Worm (Caenorhabditis elegans) whole organism, L3 larva: ENCODE data around the gene fbxb-91.

Source experiments
- R02D3.7 ChIP-seq: fragments of 150-350 bp; optimal IDR thresholded peaks from 2 replicates; lab custom pipeline; 2014; ENCODE audit warnings: missing biosample characterization, missing genetic modification characterization
- ZK546.5 ChIP-seq: sonication (generic microtip); optimal IDR thresholded peaks from 2 replicates; lab custom pipeline; 2017; ENCODE audit warnings: missing biosample characterization, missing genetic modification characterization
- aly-2 ChIP-seq: fragments of 150-350 bp; optimal IDR thresholded peaks from 2 replicates; lab custom pipeline; 2014; ENCODE audit warnings: missing biosample characterization, missing genetic modification characterization
- ama-1 ChIP-seq: fragments of 150-350 bp; optimal IDR thresholded peaks from 2 replicates; lab custom pipeline; 2018
- ceh-28 ChIP-seq: fragments of 150-350 bp; optimal IDR thresholded peaks from 2 replicates; lab custom pipeline; 2014; ENCODE audit warnings: missing biosample characterization, missing genetic modification reagents, missing genetic modification characterization
- ceh-82 ChIP-seq: fragments of 150-350 bp; optimal IDR thresholded peaks from 2 replicates; lab custom pipeline; 2014; ENCODE audit warnings: missing biosample characterization, missing genetic modification characterization
- ceh-9 ChIP-seq: sonication (generic microtip); optimal IDR thresholded peaks from 2 replicates; lab custom pipeline; 2018; ENCODE audit warnings: missing biosample characterization, missing genetic modification characterization
- elt-3 ChIP-seq, 3 experiments: fragments of 150-350 bp in 1 of 3; sonication (generic microtip) in 2 of 3; optimal IDR thresholded peaks; 2 replicates in 2 of 3; 4 replicates in 1 of 3; lab custom pipeline; 2014 to 2017; ENCODE audit warnings: missing biosample characterization in 3 of 3, missing genetic modification characterization in 3 of 3
- eor-1 ChIP-seq, 2 experiments: fragments of 150-350 bp; optimal IDR thresholded peaks; 2 replicates each; lab custom pipeline; 2014 to 2018; ENCODE audit warnings: missing biosample characterization in 2 of 2, missing genetic modification characterization in 2 of 2
- fkh-10 ChIP-seq: sonication (generic microtip); optimal IDR thresholded peaks from 2 replicates; lab custom pipeline; 2017; ENCODE audit warnings: missing biosample characterization, missing genetic modification reagents, missing genetic modification characterization
- fos-1 ChIP-seq: fragments of 150-350 bp; optimal IDR thresholded peaks from 2 replicates; lab custom pipeline; 2014; ENCODE audit warnings: missing biosample characterization, missing genetic modification characterization
- hmg-11 ChIP-seq: sonication (generic microtip); optimal IDR thresholded peaks from 2 replicates; lab custom pipeline; 2016; ENCODE audit warnings: missing genetic modification characterization, missing compliant biosample characterization
- lsy-12 ChIP-seq: sonication (generic microtip); optimal IDR thresholded peaks from 2 replicates; lab custom pipeline; 2016; ENCODE audit warnings: mild to moderate bottlenecking, missing genetic modification characterization, missing compliant biosample characterization
- mdl-1 ChIP-seq: fragments of 150-350 bp; optimal IDR thresholded peaks from 2 replicates; lab custom pipeline; 2014; ENCODE audit warnings: missing biosample characterization, missing genetic modification characterization
- mml-1 ChIP-seq: fragments of 150-350 bp; sonication (generic microtip); optimal IDR thresholded peaks from 3 replicates; lab custom pipeline; 2014; ENCODE audit warnings: missing biosample characterization, missing genetic modification characterization
- nfya-1 ChIP-seq: sonication (generic microtip); optimal IDR thresholded peaks from 2 replicates; lab custom pipeline; 2017; ENCODE audit warnings: missing genetic modification characterization, mild to moderate bottlenecking, missing compliant biosample characterization, antibody characterized with exemption, moderate library complexity; ENCODE audit not compliant: insufficient read depth
- nhr-11 ChIP-seq: fragments of 150-350 bp; optimal IDR thresholded peaks from 2 replicates; lab custom pipeline; 2014; ENCODE audit warnings: missing biosample characterization, missing genetic modification characterization
- nhr-12 ChIP-seq: fragments of 150-350 bp; optimal IDR thresholded peaks from 2 replicates; lab custom pipeline; 2014; ENCODE audit warnings: missing biosample characterization, missing genetic modification characterization
- nhr-23 ChIP-seq: fragments of 150-350 bp; optimal IDR thresholded peaks from 2 replicates; lab custom pipeline; 2014; ENCODE audit warnings: missing biosample characterization, missing genetic modification reagents, missing genetic modification characterization
- nhr-237 ChIP-seq: fragments of 150-350 bp; optimal IDR thresholded peaks from 2 replicates; lab custom pipeline; 2014; ENCODE audit warnings: missing biosample characterization, missing genetic modification characterization
- nhr-43 ChIP-seq: sonication (generic microtip); optimal IDR thresholded peaks from 2 replicates; lab custom pipeline; 2016; ENCODE audit warnings: mild to moderate bottlenecking, missing genetic modification characterization, missing compliant biosample characterization; ENCODE audit not compliant: poor library complexity, severe bottlenecking
- nhr-67 ChIP-seq: fragments of 150-350 bp; optimal IDR thresholded peaks from 2 replicates; lab custom pipeline; 2014; ENCODE audit warnings: missing biosample characterization, missing genetic modification characterization
- nhr-76 ChIP-seq: fragments of 150-350 bp; sonication (generic microtip); optimal IDR thresholded peaks from 5 replicates; lab custom pipeline; 2014; ENCODE audit warnings: missing biosample characterization, missing genetic modification characterization
- nhr-77 ChIP-seq: fragments of 150-350 bp; optimal IDR thresholded peaks from 2 replicates; lab custom pipeline; 2014; ENCODE audit warnings: missing biosample characterization, missing genetic modification characterization
- pha-4 ChIP-seq: fragments of 150-350 bp; optimal IDR thresholded peaks from 2 replicates; lab custom pipeline; 2014; ENCODE audit warnings: missing biosample characterization, missing genetic modification reagents, missing genetic modification characterization
- pqm-1 ChIP-seq: fragments of 150-350 bp; optimal IDR thresholded peaks from 2 replicates; lab custom pipeline; 2017; ENCODE audit warnings: missing biosample characterization, missing genetic modification characterization, inconsistent platforms
- sea-2 ChIP-seq: fragments of 150-350 bp; sonication (generic microtip); optimal IDR thresholded peaks from 4 replicates; lab custom pipeline; 2014; ENCODE audit warnings: missing biosample characterization, missing genetic modification reagents, missing genetic modification characterization
- snpc-4 ChIP-seq: fragments of 150-350 bp; optimal IDR thresholded peaks from 2 replicates; lab custom pipeline; 2014; ENCODE audit warnings: missing biosample characterization, missing genetic modification characterization
- tbx-2 ChIP-seq: sonication (generic microtip); optimal IDR thresholded peaks from 2 replicates; lab custom pipeline; 2016; ENCODE audit warnings: mild to moderate bottlenecking, missing genetic modification characterization, missing compliant biosample characterization
- unc-62 ChIP-seq: fragments of 150-350 bp; sonication (generic microtip); optimal IDR thresholded peaks from 4 replicates; lab custom pipeline; 2014; ENCODE audit warnings: missing biosample characterization, missing genetic modification reagents, missing genetic modification characterization
- ztf-11 ChIP-seq: fragments of 150-350 bp; optimal IDR thresholded peaks from 2 replicates; lab custom pipeline; 2014; ENCODE audit warnings: missing biosample characterization, missing genetic modification characterization
- ztf-4 ChIP-seq: fragments of 150-350 bp; optimal IDR thresholded peaks from 2 replicates; lab custom pipeline; 2014; ENCODE audit warnings: missing biosample characterization, missing genetic modification characterization

fbxb-91 gene

DNA sequence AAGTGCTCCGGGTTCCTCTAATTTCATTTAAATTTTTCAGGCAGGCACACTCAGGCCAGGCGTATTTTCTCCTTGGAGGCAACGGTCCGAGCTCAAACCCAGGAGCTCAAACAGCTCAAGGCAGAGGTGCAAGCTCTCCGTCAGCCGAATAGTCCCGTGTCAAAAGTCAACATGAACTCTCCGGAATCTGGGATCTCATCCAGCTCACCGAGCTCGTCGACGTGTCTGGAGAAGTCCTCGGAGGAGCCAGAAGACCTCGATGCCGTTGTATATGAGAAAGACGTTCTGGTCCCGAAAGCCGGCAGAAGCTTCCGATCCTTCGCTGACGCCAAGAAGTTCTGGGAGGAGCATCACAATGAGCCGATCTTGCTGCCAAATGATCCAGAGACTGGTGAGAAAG lies 35.2 kb upstream of the fbxb-91 start:
- TF ChIP-seq nhr-67, result no peak
- no peak for TF ChIP-seq pqm-1 (tag; lab: Kevin White, UChicago)
- no peak for TF ChIP-seq ceh-9 (tag; lab: Kevin White, UChicago)
- no peak for TF ChIP-seq nhr-23
- no peak for TF ChIP-seq nhr-12 (tag; lab: Kevin White, UChicago)
- TF ChIP-seq nhr-237, result no peak

DNA sequence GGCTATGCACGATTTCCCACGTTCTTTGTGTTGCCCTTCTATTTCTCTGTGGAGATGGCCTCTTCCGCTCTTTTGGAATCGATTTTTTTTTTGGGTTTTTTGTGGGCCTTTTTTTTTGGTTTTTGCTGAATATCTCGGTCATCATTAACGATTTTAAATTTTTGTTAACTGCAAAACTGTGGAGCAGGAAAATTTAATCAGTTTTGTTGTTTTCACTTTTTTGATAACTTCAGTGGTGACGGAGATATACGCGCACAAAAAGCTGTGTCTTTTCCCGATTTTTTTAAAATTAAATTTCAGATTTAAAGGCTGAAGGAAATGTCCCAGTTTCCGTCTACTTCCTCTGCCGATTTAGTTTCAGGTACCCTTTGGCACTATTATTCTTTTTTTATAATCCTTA lies 34.7 kb upstream of the fbxb-91 start, which contains the start of gene T24E12.1:
TSS of gene T24E12.1 (plus strand) at position 301 of the 400 bp plus-strand sequence.
- TF ChIP-seq lsy-12 (no peak), nhr-23 (no peak), ztf-4 (tag; lab: Kevin White, UChicago) (no peak), nhr-43 (tag; lab: Kevin White, UChicago) (no peak), fkh-10 (no peak), ceh-28 (no peak), nhr-77 (tag; lab: Kevin White, UChicago) (no peak), eor-1 (tag; optimal IDR thresholded peaks at IDR 0.05; lab: Kevin White, UChicago) (no peak), R02D3.7 (tag; lab: Kevin White, UChicago) (no peak), nhr-12 (tag; lab: Kevin White, UChicago) (no peak), tbx-2 (tag; lab: Kevin White, UChicago) (no peak), aly-2 (tag; lab: Kevin White, UChicago) (no peak), nfya-1 (tag; lab: Kevin White, UChicago) (no peak), hmg-11 (tag; lab: Kevin White, UChicago) (no peak), fos-1 (tag; lab: Kevin White, UChicago) (no peak)
- TF ChIP-seq, all 47 proteins: peak for 0

DNA sequence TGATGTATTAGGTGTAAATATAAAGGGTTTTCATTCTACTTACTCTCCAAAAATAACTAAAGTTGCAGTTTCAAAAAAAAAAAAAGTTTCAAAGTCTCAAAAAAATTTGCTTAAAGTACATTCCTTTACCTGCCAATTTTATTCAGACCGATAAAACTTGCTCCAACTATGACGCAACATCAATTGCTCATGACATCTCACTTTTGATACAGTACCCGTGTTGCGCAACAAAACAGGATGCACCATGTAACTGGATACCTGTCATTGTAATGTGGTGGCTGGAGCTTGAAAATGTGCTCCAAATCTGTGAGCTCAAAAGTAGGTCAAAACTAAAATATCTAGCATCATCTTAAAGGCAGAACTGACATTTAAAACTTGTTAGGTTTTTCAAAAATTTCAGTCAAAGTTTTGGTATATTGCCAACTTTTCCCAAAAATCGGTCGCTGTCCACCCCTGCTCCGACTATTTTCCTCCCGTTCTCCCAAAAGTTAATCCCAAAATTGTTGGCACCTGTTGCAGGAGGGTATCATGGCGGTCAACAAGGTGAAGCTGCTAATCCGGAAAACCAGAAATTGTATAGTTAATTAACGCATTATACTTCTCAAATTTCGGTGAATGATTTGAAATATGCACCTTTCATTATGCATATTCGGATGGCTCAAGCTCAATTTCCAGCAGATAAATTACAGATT lies 31.9 kb upstream of the fbxb-91 start, which contains the start of gene T24E12.2:
TSS of gene T24E12.2 (plus strand) at position 642 of the 692 bp plus-strand sequence.
- TF ChIP-seq fos-1 (tag; lab: Kevin White, UChicago), result no peak
- no peak for TF ChIP-seq unc-62 (GFP tag; lab: Kevin White, UChicago)
- TF ChIP-seq pqm-1 (tag; lab: Kevin White, UChicago), result no peak
- TF ChIP-seq nhr-12 (tag; lab: Kevin White, UChicago), result no peak
- TF ChIP-seq sea-2 (GFP tag; lab: Kevin White, UChicago), result no peak
- no peak for TF ChIP-seq mml-1 (tag; lab: Kevin White, UChicago)
- no peak for TF ChIP-seq ceh-28
- no peak for TF ChIP-seq lsy-12

DNA sequence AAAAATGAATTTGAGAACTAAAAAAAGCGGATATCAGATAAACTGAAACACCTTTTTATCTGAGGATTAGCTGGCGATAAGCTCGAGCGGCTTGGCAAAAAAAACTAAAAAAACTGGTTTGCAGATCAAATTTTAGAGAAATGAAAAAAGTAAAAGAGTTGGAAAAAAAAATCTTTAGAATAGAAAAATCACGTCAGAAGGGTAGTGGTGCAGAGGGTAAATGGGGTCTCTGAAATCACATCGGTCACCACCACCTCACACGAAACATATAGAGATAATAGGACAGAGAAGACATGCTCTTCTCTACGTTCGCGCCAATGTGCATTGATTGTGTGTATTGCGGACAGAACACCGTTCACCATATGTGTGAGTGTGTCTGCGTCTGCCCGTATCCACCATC lies 30.7 kb upstream of the fbxb-91 start:
- TF ChIP-seq fkh-10 (no peak), ama-1 (no peak), nhr-77 (tag; lab: Kevin White, UChicago) (no peak), ZK546.5 (tag; lab: Kevin White, UChicago) (no peak), nhr-76 (tag; lab: Kevin White, UChicago) (no peak), pha-4 (tag; lab: Kevin White, UChicago) (no peak), fos-1 (tag; lab: Kevin White, UChicago) (no peak), nhr-43 (tag; lab: Kevin White, UChicago) (no peak), mml-1 (tag; lab: Kevin White, UChicago) (no peak), nhr-11 (tag; lab: Kevin White, UChicago) (no peak), nhr-237 (no peak), ztf-4 (tag; lab: Kevin White, UChicago) (no peak), sea-2 (GFP tag; lab: Kevin White, UChicago) (no peak), eor-1 (tag; optimal IDR thresholded peaks at IDR 0.05; lab: Kevin White, UChicago) (no peak), ceh-82 (tag; lab: Kevin White, UChicago) (no peak), ceh-28 (no peak), mdl-1 (tag; lab: Kevin White, UChicago) (no peak), aly-2 (tag; lab: Kevin White, UChicago) (no peak), snpc-4 (tag; lab: Kevin White, UChicago) (no peak)
- TF ChIP-seq, all 47 proteins: peak for 0

ce11 chrII:3779463-3779862 lies 28.9 kb upstream of the fbxb-91 start, which contains the start of gene T24E12.11:
Gene T24E12.11, minus strand, starts transcription at chrII:3779563.
- TF ChIP-seq nhr-11 (tag; lab: Kevin White, UChicago) (no peak), mml-1 (tag; lab: Kevin White, UChicago) (no peak), elt-3 (tag; optimal IDR thresholded peaks at IDR 0.05; lab: Kevin White, UChicago) (no peak), ztf-11 (tag; lab: Kevin White, UChicago) (no peak)
- TF ChIP-seq, all 47 proteins: peak for 0
